Worm (Caenorhabditis elegans) whole organism, L4/young adult: Measurements from ENCODE around the gene tth-1.

Experiments used
- W03F9.2 ChIP-seq: fragments of 150-350 bp; optimal IDR thresholded peaks from 2 replicates; lab custom pipeline; 2014; ENCODE audit warnings: missing biosample characterization, missing genetic modification characterization
- dao-5 ChIP-seq: sonication (generic microtip); optimal IDR thresholded peaks from 2 replicates; lab custom pipeline; 2016; ENCODE audit warnings: missing genotype, missing genetic modification characterization, moderate library complexity, missing compliant biosample characterization
- him-1 ChIP-seq: sonication (generic microtip); optimal IDR thresholded peaks from 2 replicates; lab custom pipeline; 2016; ENCODE audit warnings: missing genotype, missing genetic modification reagents, missing genetic modification characterization, missing compliant biosample characterization

Gene tth-1

ce11 chrX:8423633-8424032 lies at the start of gene tth-1:
Gene tth-1, minus strand, starts transcription at chrX:8423733.
- no peak for TF ChIP-seq W03F9.2 (tag; lab: Kevin White, UChicago)
- TF ChIP-seq him-1: no peak
- TF ChIP-seq dao-5 (tag; lab: Kevin White, UChicago): no peak

ce11 chrX:8470126-8470772 lies 46.7 kb upstream of the tth-1 start, which contains the start of gene mec-10:
Gene mec-10, minus strand, starts transcription at chrX:8470314.
- TF ChIP-seq him-1 (no peak), dao-5 (tag; lab: Kevin White, UChicago) (no peak), W03F9.2 (tag; lab: Kevin White, UChicago) (no peak)

- no peak for TF ChIP-seq W03F9.2 (tag; lab: Kevin White, UChicago)
- no peak for TF ChIP-seq dao-5 (tag; lab: Kevin White, UChicago)
- TF ChIP-seq him-1: no peak
These were observed 40.4 kb upstream of the tth-1 start for ce11 chrX:8463889-8464444.

- no peak for TF ChIP-seq him-1
- TF ChIP-seq dao-5 (tag; lab: Kevin White, UChicago): no peak
- TF ChIP-seq W03F9.2 (tag; lab: Kevin White, UChicago): no peak
These were observed 39.6 kb upstream of the tth-1 start, which contains the start of gene F16F9.4 for ce11 chrX:8463085-8463645. Gene F16F9.4, minus strand, starts transcription at chrX:8463360.

ce11 chrX:8460958-8461357 lies 37.4 kb upstream of the tth-1 start:
- TF ChIP-seq him-1 (no peak), dao-5 (tag; lab: Kevin White, UChicago) (no peak), W03F9.2 (tag; lab: Kevin White, UChicago) (no peak)

- TF ChIP-seq dao-5 (tag; lab: Kevin White, UChicago) (no peak), him-1 (no peak), W03F9.2 (tag; lab: Kevin White, UChicago) (no peak)
These were observed 36.3 kb upstream of the tth-1 start for ce11 chrX:8459789-8460188.

- TF ChIP-seq W03F9.2 (tag; lab: Kevin White, UChicago) (no peak), him-1 (no peak), dao-5 (tag; lab: Kevin White, UChicago) (no peak)
These were observed 33.8 kb upstream of the tth-1 start, which contains the start of gene F16F9.3 for ce11 chrX:8457314-8457713. Gene F16F9.3, plus strand, starts transcription at chrX:8457614.

ce11 chrX:8455590-8456166 lies 32.1 kb upstream of the tth-1 start, which contains the start of gene dpy-6:
Gene dpy-6, minus strand, starts transcription at chrX:8455640.
- TF ChIP-seq him-1 (no peak), dao-5 (tag; lab: Kevin White, UChicago) (no peak), W03F9.2 (tag; lab: Kevin White, UChicago) (no peak)

ce11 chrX:8446108-8446507 lies 22.6 kb upstream of the tth-1 start, which contains the start of gene F16F9.1:
Gene F16F9.1, plus strand, starts transcription at chrX:8446408.
- TF ChIP-seq him-1: no peak
- TF ChIP-seq dao-5 (tag; lab: Kevin White, UChicago): no peak
- no peak for TF ChIP-seq W03F9.2 (tag; lab: Kevin White, UChicago)

- TF ChIP-seq dao-5 (tag; lab: Kevin White, UChicago) (no peak), W03F9.2 (tag; lab: Kevin White, UChicago) (no peak), him-1 (no peak)
These were observed 21.4 kb upstream of the tth-1 start for ce11 chrX:8444922-8445321.

ce11 chrX:8440001-8440735 lies 16.6 kb upstream of the tth-1 start:
- TF ChIP-seq W03F9.2 (tag; lab: Kevin White, UChicago): no peak
- no peak for TF ChIP-seq dao-5 (tag; lab: Kevin White, UChicago)
- TF ChIP-seq him-1: no peak

- TF ChIP-seq dao-5 (tag; lab: Kevin White, UChicago) (no peak), him-1 (no peak), W03F9.2 (tag; lab: Kevin White, UChicago) (no peak)
These were observed 15.2 kb upstream of the tth-1 start for ce11 chrX:8438756-8439155.

ce11 chrX:8432361-8432760 lies 8.8 kb upstream of the tth-1 start, which contains the start of gene kin-9:
Gene kin-9, plus strand, starts transcription at chrX:8432661.
- TF ChIP-seq dao-5 (tag; lab: Kevin White, UChicago) (no peak), W03F9.2 (tag; lab: Kevin White, UChicago) (no peak), him-1 (no peak)
